Fruit fly (Drosophila melanogaster) whole organism, embryonic: ENCODE results near the gene CG42728.

Experiments
- Abd-B ChIP-seq: fragments of 200-800 bp; sonication (Bioruptor generic); optimal IDR thresholded peaks from 2 replicates; lab custom pipeline; 2018; ENCODE audit warnings: missing biosample characterization, mild to moderate bottlenecking, missing genetic modification characterization, moderate library complexity
- Antp ChIP-seq: fragments of 200-800 bp; sonication (Bioruptor generic); optimal IDR thresholded peaks from 3 replicates; lab custom pipeline; 2016; ENCODE audit warnings: missing biosample characterization, missing genetic modification characterization
- Atf-2 ChIP-seq: fragments of 200-800 bp; sonication (Bioruptor generic); optimal IDR thresholded peaks from 2 replicates; lab custom pipeline; 2016; ENCODE audit warnings: missing biosample characterization, missing genetic modification characterization
- Awh ChIP-seq: fragments of 200-800 bp; sonication (Bioruptor generic); IDR thresholded peaks from 2 replicates; pipeline ENCODE4, ENCODE4 v1.3.6; 2022; ENCODE audit warnings: missing biosample characterization, missing genetic modification characterization
- BtbVII ChIP-seq: fragments of 200-800 bp; sonication (Bioruptor generic); optimal IDR thresholded peaks from 3 replicates; lab custom pipeline; 2017; ENCODE audit warnings: missing biosample characterization, mild to moderate bottlenecking, missing genetic modification characterization
- CG10366 ChIP-seq: fragments of 200-800 bp; sonication (Bioruptor generic); IDR thresholded peaks from 2 replicates; pipeline ENCODE4 v1.3.6; 2022; ENCODE audit warnings: missing biosample characterization, missing genetic modification characterization
- CG11247 ChIP-seq: fragments of 200-800 bp; sonication (Bioruptor generic); IDR thresholded peaks from 2 replicates; pipeline ENCODE4 v1.3.6; 2022; ENCODE audit warnings: missing biosample characterization, missing genetic modification characterization
- CG14710 ChIP-seq: fragments of 200-800 bp; sonication (Bioruptor generic); optimal IDR thresholded peaks from 3 replicates; lab custom pipeline; 2019; ENCODE audit warnings: missing biosample characterization, mild to moderate bottlenecking, missing genetic modification characterization, moderate library complexity
- CG15269 ChIP-seq: fragments of 200-800 bp; sonication (Bioruptor generic); optimal IDR thresholded peaks from 2 replicates; lab custom pipeline; 2018; ENCODE audit warnings: missing biosample characterization, mild to moderate bottlenecking, missing genetic modification characterization, moderate library complexity
- CG17186 ChIP-seq: fragments of 200-800 bp; sonication (Bioruptor generic); optimal IDR thresholded peaks from 3 replicates; lab custom pipeline; 2017; ENCODE audit warnings: missing biosample characterization, missing genetic modification reagents, missing genetic modification characterization
- CG18476 ChIP-seq: fragments of 200-800 bp; sonication (Bioruptor generic); optimal IDR thresholded peaks from 2 replicates; lab custom pipeline; 2016; ENCODE audit warnings: missing biosample characterization, mild to moderate bottlenecking, missing genetic modification characterization
- CG2678 ChIP-seq: fragments of 200-800 bp; sonication (Bioruptor generic); optimal IDR thresholded peaks from 3 replicates; lab custom pipeline; 2019; ENCODE audit warnings: missing biosample characterization, mild to moderate bottlenecking, missing genetic modification characterization, moderate library complexity
- CG2712 ChIP-seq: fragments of 200-800 bp; optimal IDR thresholded peaks from 3 replicates; lab custom pipeline; 2019; ENCODE audit warnings: missing biosample characterization, mild to moderate bottlenecking, missing genetic modification characterization, moderate library complexity
- CG31224 ChIP-seq: fragments of 200-800 bp; sonication (Bioruptor generic); IDR thresholded peaks from 2 replicates; pipeline ENCODE4 v1.3.6; 2022; ENCODE audit warnings: missing biosample characterization, missing genetic modification characterization
- CG31441 ChIP-seq: fragments of 200-800 bp; sonication (Bioruptor generic); IDR thresholded peaks from 2 replicates; pipeline ENCODE4 v1.3.6; 2022; ENCODE audit warnings: missing biosample characterization, missing genetic modification characterization
- CG3163 ChIP-seq: fragments of 200-800 bp; sonication (Bioruptor generic); optimal IDR thresholded peaks from 3 replicates; lab custom pipeline; 2016; ENCODE audit warnings: missing biosample characterization, missing genetic modification characterization
- CG34376 ChIP-seq: fragments of 200-800 bp; sonication (Bioruptor generic); optimal IDR thresholded peaks from 2 replicates; lab custom pipeline; 2018; ENCODE audit warnings: missing biosample characterization, mild to moderate bottlenecking, missing genetic modification characterization
- CG4404 ChIP-seq: fragments of 200-800 bp; sonication (Bioruptor generic); IDR thresholded peaks from 2 replicates; pipeline ENCODE4 v1.3.6; 2022; ENCODE audit warnings: missing biosample characterization, missing genetic modification characterization
- CG4424 ChIP-seq: fragments of 200-800 bp; sonication (Bioruptor generic); optimal IDR thresholded peaks from 3 replicates; lab custom pipeline; 2016; ENCODE audit warnings: missing biosample characterization, missing genetic modification characterization
- CG6765 ChIP-seq: fragments of 200-800 bp; sonication (Bioruptor generic); optimal IDR thresholded peaks from 3 replicates; lab custom pipeline; 2017; ENCODE audit warnings: missing biosample characterization, mild to moderate bottlenecking, missing genetic modification characterization
- Dip3 ChIP-seq: fragments of 200-800 bp; sonication (Bioruptor generic); optimal IDR thresholded peaks from 3 replicates; lab custom pipeline; 2016; ENCODE audit warnings: missing biosample characterization, missing genetic modification characterization
- Drgx ChIP-seq: fragments of 200-800 bp; sonication (Bioruptor generic); IDR thresholded peaks from 2 replicates; pipeline ENCODE4 v1.3.6; 2022; ENCODE audit warnings: missing biosample characterization, missing genetic modification characterization
- Ets65A ChIP-seq: fragments of 200-800 bp; sonication (Bioruptor generic); peaks from one replicate; lab custom pipeline; 2016; ENCODE audit warnings: missing biosample characterization, missing genetic modification characterization
- Kr ChIP-seq: fragments of 200-800 bp; sonication (Bioruptor generic); optimal IDR thresholded peaks from 2 replicates; lab custom pipeline; 2017; ENCODE audit warnings: missing biosample characterization, mild to moderate bottlenecking, missing genetic modification characterization
- Mad ChIP-seq: fragments of 200-800 bp; sonication (Bioruptor generic); optimal IDR thresholded peaks from 2 replicates; lab custom pipeline; 2016; ENCODE audit warnings: missing biosample characterization, missing genetic modification characterization
- Max ChIP-seq: fragments of 200-800 bp; sonication (Bioruptor generic); optimal IDR thresholded peaks from 2 replicates; lab custom pipeline; 2016; ENCODE audit warnings: missing biosample characterization, mild to moderate bottlenecking, missing genetic modification characterization
- Med ChIP-seq: fragments of 200-800 bp; sonication (Bioruptor generic); peaks from one replicate; lab custom pipeline; 2016; ENCODE audit warnings: missing biosample characterization, missing genetic modification characterization, mild to moderate bottlenecking, inconsistent platforms, moderate library complexity
- PHDP ChIP-seq: fragments of 200-800 bp; sonication (Bioruptor generic); optimal IDR thresholded peaks from 3 replicates; lab custom pipeline; 2018; ENCODE audit warnings: missing biosample characterization, mild to moderate bottlenecking, missing genetic modification characterization, moderate library complexity
- Six4 ChIP-seq: fragments of 200-800 bp; sonication (Bioruptor generic); optimal IDR thresholded peaks from 2 replicates; lab custom pipeline; 2016; ENCODE audit warnings: missing biosample characterization, missing genetic modification characterization
- Stat92E ChIP-seq, 3 experiments: fragments of >200 bp in 2 of 3; fragments of 200-800 bp in 1 of 3; sonication (Bioruptor generic) in 1 of 3; optimal IDR thresholded peaks; 2 replicates each; lab custom pipeline; 2017 to 2019; ENCODE audit warnings: missing biosample characterization in 3 of 3, missing genetic modification characterization in 3 of 3, mild to moderate bottlenecking in 1 of 3, moderate library complexity in 1 of 3
- aop ChIP-seq: fragments of 200-800 bp; sonication (Bioruptor generic); IDR thresholded peaks from 2 replicates; pipeline ENCODE4 v1.3.6; 2022; ENCODE audit warnings: missing biosample characterization, missing genetic modification characterization
- az2 ChIP-seq: fragments of 200-800 bp; sonication (Bioruptor generic); optimal IDR thresholded peaks from 3 replicates; lab custom pipeline; 2016; ENCODE audit warnings: missing biosample characterization, missing genetic modification characterization
- cwo ChIP-seq: fragments of 200-800 bp; sonication (Bioruptor generic); optimal IDR thresholded peaks from 3 replicates; lab custom pipeline; 2017; ENCODE audit warnings: missing biosample characterization, missing genetic modification characterization, mild to moderate bottlenecking, moderate library complexity, missing genetic modification reagents
- disco-r ChIP-seq: fragments of 200-800 bp; sonication (Bioruptor generic); optimal IDR thresholded peaks from 2 replicates; lab custom pipeline; 2016; ENCODE audit warnings: missing biosample characterization, missing genetic modification characterization
- dpn ChIP-seq, 2 experiments: fragments of 200-800 bp; sonication (Bioruptor generic); optimal IDR thresholded peaks; 3 replicates each; lab custom pipeline; 2016; ENCODE audit warnings: missing biosample characterization in 2 of 2, missing genetic modification characterization in 2 of 2
- eyg ChIP-seq: fragments of 200-800 bp; sonication (Bioruptor generic); optimal IDR thresholded peaks from 3 replicates; lab custom pipeline; 2016; ENCODE audit warnings: missing biosample characterization, missing genetic modification characterization
- gsb ChIP-seq: fragments of 200-800 bp; sonication (Bioruptor generic); IDR thresholded peaks from 2 replicates; pipeline ENCODE4 v1.3.6; 2022; ENCODE audit warnings: missing biosample characterization, missing genetic modification characterization
- hkb ChIP-seq, 2 experiments: fragments of 200-800 bp in 1 of 2; fragments of >200 bp in 1 of 2; sonication (Bioruptor generic) in 1 of 2; IDR thresholded peaks in 1 of 2; optimal IDR thresholded peaks in 1 of 2; 2 replicates each; pipeline versions ENCODE4 v1.3.6 to Lab custom; 2017 to 2022; ENCODE audit warnings: missing biosample characterization in 1 of 2, missing genetic modification characterization in 1 of 2
- ind ChIP-seq: fragments of 200-800 bp; sonication (Bioruptor generic); optimal IDR thresholded peaks from 3 replicates; lab custom pipeline; 2016; ENCODE audit warnings: missing biosample characterization, missing genetic modification characterization
- lbe ChIP-seq: fragments of 200-800 bp; sonication (Bioruptor generic); optimal IDR thresholded peaks from 2 replicates; lab custom pipeline; 2016; ENCODE audit warnings: missing biosample characterization, mild to moderate bottlenecking, missing genetic modification characterization
- nom ChIP-seq: fragments of 200-800 bp; sonication (Bioruptor generic); optimal IDR thresholded peaks from 2 replicates; lab custom pipeline; 2017; ENCODE audit warnings: missing biosample characterization, missing genetic modification characterization, mild to moderate bottlenecking, moderate library complexity, missing genetic modification reagents
- odd ChIP-seq: fragments of 200-800 bp; sonication (Bioruptor generic); optimal IDR thresholded peaks from 2 replicates; lab custom pipeline; 2017; ENCODE audit warnings: missing biosample characterization, mild to moderate bottlenecking, missing genetic modification characterization
- peb ChIP-seq: fragments of 200-800 bp; sonication (Bioruptor generic); IDR thresholded peaks from 2 replicates; pipeline ENCODE4 v1.3.6; 2022; ENCODE audit warnings: missing biosample characterization, missing genetic modification characterization
- pfk ChIP-seq: fragments of 200-800 bp; sonication (Bioruptor generic); optimal IDR thresholded peaks from 2 replicates; lab custom pipeline; 2018; ENCODE audit warnings: missing biosample characterization, mild to moderate bottlenecking, missing genetic modification characterization, moderate library complexity
- pros ChIP-seq: fragments of 200-800 bp; sonication (Bioruptor generic); optimal IDR thresholded peaks from 3 replicates; lab custom pipeline; 2019; ENCODE audit warnings: missing biosample characterization, mild to moderate bottlenecking, missing genetic modification characterization, moderate library complexity
- ranshi ChIP-seq: fragments of 200-800 bp; sonication (Bioruptor generic); IDR thresholded peaks from 2 replicates; pipeline ENCODE4 v1.3.6; 2022; ENCODE audit warnings: missing biosample characterization, missing genetic modification characterization
- repo ChIP-seq: fragments of 200-800 bp; sonication (Bioruptor generic); optimal IDR thresholded peaks from 2 replicates; lab custom pipeline; 2016; ENCODE audit warnings: missing biosample characterization, missing genetic modification characterization
- sens-2 ChIP-seq: fragments of 200-800 bp; sonication (Bioruptor generic); IDR thresholded peaks from 2 replicates; pipeline ENCODE4 v1.3.6; 2022; ENCODE audit warnings: missing biosample characterization, missing genetic modification characterization
- trh ChIP-seq: fragments of 200-800 bp; sonication (Bioruptor generic); optimal IDR thresholded peaks from 2 replicates; lab custom pipeline; 2016; ENCODE audit warnings: missing biosample characterization, missing genetic modification characterization

The CG42728 gene

dm6 chr3L:15533402-15534129 lies 5.6 kb upstream of the CG42728 start (continued):
- TF ChIP-seq az2 (GFP tag; lab: Kevin White, UChicago) (no peak), Drgx (GFP tag; lab: Robert Waterston, UW) (peak; percentile 61; the same call in 1 of the 2 replicates), Dip3 (GFP tag; lab: Kevin White, UChicago) (peak; percentile 32), aop (no peak), CG2712 (peak; percentile 63), pfk (GFP tag; lab: Kevin White, UChicago) (no peak), eyg (GFP tag; lab: Kevin White, UChicago) (no peak), CG11247 (GFP tag; lab: Robert Waterston, UW) (peak; percentile 14; the same call in 1 of the 2 replicates), CG31224 (no peak), CG31441 (no peak), Mad (GFP tag; lab: Kevin White, UChicago) (no peak), CG17186 (GFP tag; lab: Kevin White, UChicago) (peak; percentile 30), Stat92E (GFP tag; optimal IDR thresholded peaks at IDR 0.05; lab: Kevin White, UChicago) (no peak), CG4404 (GFP tag; lab: Robert Waterston, UW) (no peak), disco-r (GFP tag; lab: Kevin White, UChicago) (peak; percentile 9), trh (GFP tag; lab: Kevin White, UChicago) (no peak), Ets65A (GFP tag; lab: Kevin White, UChicago) (peak; percentile 85), repo (no peak), Awh (GFP tag; lab: Robert Waterston, UW) (peak; percentile 12; the same call in 1 of the 2 replicates), lbe (GFP tag; lab: Kevin White, UChicago) (peak; percentile 87), peb (GFP tag; lab: Robert Waterston, UW) (no peak), PHDP (peak; percentile 33), BtbVII (GFP tag; lab: Kevin White, UChicago) (no peak), ranshi (GFP tag; lab: Robert Waterston, UW) (no peak; the same call in 1 of the 2 replicates), ind (GFP tag; lab: Kevin White, UChicago) (peak; percentile 52), CG10366 (GFP tag; lab: Robert Waterston, UW) (no peak), Med (GFP tag; lab: Kevin White, UChicago) (peak; percentile 86), pros (peak; percentile 69), odd (GFP tag; lab: Kevin White, UChicago) (no peak), CG14710 (no peak), CG18476 (GFP tag; lab: Kevin White, UChicago) (no peak), Max (GFP tag; lab: Kevin White, UChicago) (peak; percentile 1), sens-2 (peak; percentile 40; the same call in 1 of the 2 replicates), CG2678 (tag; lab: Kevin White, UChicago) (peak; percentile 44), hkb (optimal IDR thresholded peaks at IDR 0.05; lab: Kevin White, UChicago) (no peak), hkb (GFP tag; IDR thresholded peaks at IDR 0.05; lab: Robert Waterston, UW) (peak; percentile 27; the same call in 1 of the 2 replicates), Kr (GFP tag; lab: Kevin White, UChicago) (no peak), dpn (GFP tag; optimal IDR thresholded peaks at IDR 0.05; lab: Kevin White, UChicago) (peak in 1 of 2 experiments; percentile 4), cwo (GFP tag; lab: Kevin White, UChicago) (peak; percentile 5), CG3163 (GFP tag; lab: Kevin White, UChicago) (peak; percentile 16), Abd-B (GFP tag; lab: Kevin White, UChicago) (peak; percentile 13), CG15269 (tag; lab: Kevin White, UChicago) (peak; percentile 28), Atf-2 (GFP tag; lab: Kevin White, UChicago) (no peak), Antp (GFP tag; lab: Kevin White, UChicago) (peak; percentile 38), gsb (GFP tag; lab: Robert Waterston, UW) (no peak), nom (GFP tag; lab: Kevin White, UChicago) (peak; percentile 35), CG34376 (GFP tag; lab: Kevin White, UChicago) (no peak), Six4 (GFP tag; lab: Kevin White, UChicago) (peak; percentile 23), CG4424 (GFP tag; lab: Kevin White, UChicago) (peak; percentile 15), CG6765 (GFP tag; lab: Kevin White, UChicago) (no peak)
